Worm (Caenorhabditis elegans) whole organism, L2 larva: ENCODE measurements around the gene bigr-1.

ENCODE experiments used
- C34F6.9 ChIP-seq: fragments of 150-350 bp; optimal IDR thresholded peaks from 2 replicates; lab custom pipeline; 2014; ENCODE audit warnings: missing biosample characterization, missing genetic modification characterization
- F13H6.1 ChIP-seq: sonication (generic microtip); optimal IDR thresholded peaks from 2 replicates; lab custom pipeline; 2016; ENCODE audit warnings: missing genetic modification characterization, missing compliant biosample characterization
- R02D3.7 ChIP-seq: fragments of 150-350 bp; optimal IDR thresholded peaks from 2 replicates; lab custom pipeline; 2014; ENCODE audit warnings: missing biosample characterization, missing genetic modification characterization
- ZK546.5 ChIP-seq: sonication (generic microtip); optimal IDR thresholded peaks from 2 replicates; lab custom pipeline; 2017; ENCODE audit warnings: missing biosample characterization, missing genetic modification characterization
- alr-1 ChIP-seq: fragments of 150-350 bp; optimal IDR thresholded peaks from 2 replicates; lab custom pipeline; 2014; ENCODE audit warnings: missing biosample characterization, missing genetic modification characterization
- aly-2 ChIP-seq: fragments of 150-350 bp; optimal IDR thresholded peaks from 2 replicates; lab custom pipeline; 2014; ENCODE audit warnings: missing biosample characterization, missing genetic modification characterization
- ama-1 ChIP-seq: fragments of 150-350 bp; optimal IDR thresholded peaks from 2 replicates; lab custom pipeline; 2018; ENCODE audit warnings: inconsistent platforms
- blmp-1 ChIP-seq: sonication (generic microtip); optimal IDR thresholded peaks from 2 replicates; lab custom pipeline; 2017; ENCODE audit warnings: missing genetic modification characterization, mild to moderate bottlenecking, missing compliant biosample characterization, antibody characterized with exemption, moderate library complexity; ENCODE audit not compliant: insufficient read depth
- ceh-16 ChIP-seq: fragments of 150-350 bp; optimal IDR thresholded peaks from 2 replicates; lab custom pipeline; 2014; ENCODE audit warnings: missing biosample characterization, missing genetic modification characterization
- ceh-82 ChIP-seq: fragments of 150-350 bp; optimal IDR thresholded peaks from 2 replicates; lab custom pipeline; 2014; ENCODE audit warnings: missing biosample characterization, missing genetic modification characterization
- crh-2 ChIP-seq: sonication (generic microtip); optimal IDR thresholded peaks from 2 replicates; lab custom pipeline; 2017; ENCODE audit warnings: missing biosample characterization, missing genetic modification characterization
- dmd-4 ChIP-seq: sonication (generic microtip); optimal IDR thresholded peaks from 2 replicates; lab custom pipeline; 2017; ENCODE audit warnings: missing biosample characterization, missing genetic modification characterization
- egl-27 ChIP-seq: sonication (generic microtip); optimal IDR thresholded peaks from 3 replicates; lab custom pipeline; 2017; ENCODE audit warnings: missing biosample characterization, missing genetic modification reagents, missing genetic modification characterization
- elt-1 ChIP-seq: fragments of 150-350 bp; optimal IDR thresholded peaks from 2 replicates; lab custom pipeline; 2014; ENCODE audit warnings: missing biosample characterization, missing genetic modification characterization
- fos-1 ChIP-seq: fragments of 150-350 bp; optimal IDR thresholded peaks from 2 replicates; lab custom pipeline; 2014; ENCODE audit warnings: missing biosample characterization, missing genetic modification characterization
- gmeb-1 ChIP-seq: fragments of 150-350 bp; optimal IDR thresholded peaks from 2 replicates; lab custom pipeline; 2014; ENCODE audit warnings: missing biosample characterization, missing genetic modification characterization
- lin-11 ChIP-seq: fragments of 150-350 bp; sonication (generic microtip); optimal IDR thresholded peaks from 2 replicates; lab custom pipeline; 2014; ENCODE audit warnings: missing biosample characterization, missing genetic modification characterization, inconsistent platforms, mixed read lengths
- lin-13 ChIP-seq: fragments of 150-350 bp; optimal IDR thresholded peaks from 2 replicates; lab custom pipeline; 2014; ENCODE audit warnings: missing biosample characterization, missing genetic modification reagents, missing genetic modification characterization
- lin-39 ChIP-seq: fragments of 150-350 bp; optimal IDR thresholded peaks from 2 replicates; lab custom pipeline; 2014; ENCODE audit warnings: missing biosample characterization, missing genetic modification reagents, missing genetic modification characterization
- lsy-2 ChIP-seq, 2 experiments: fragments of 150-350 bp in 1 of 2; sonication (generic microtip) in 1 of 2; optimal IDR thresholded peaks; 2 replicates each; lab custom pipeline; 2014 to 2017; ENCODE audit warnings: missing biosample characterization in 2 of 2, missing genetic modification characterization in 2 of 2
- mab-5 ChIP-seq: fragments of 150-350 bp; optimal IDR thresholded peaks from 2 replicates; lab custom pipeline; 2014; ENCODE audit warnings: missing biosample characterization, missing genetic modification characterization
- mbf-1 ChIP-seq: sonication (generic microtip); optimal IDR thresholded peaks from 2 replicates; lab custom pipeline; 2017; ENCODE audit warnings: missing biosample characterization, missing genetic modification characterization
- mdl-1 ChIP-seq, 2 experiments: fragments of 150-350 bp in 1 of 2; sonication (generic microtip) in 1 of 2; optimal IDR thresholded peaks; 2 replicates each; lab custom pipeline; 2017; ENCODE audit warnings: missing biosample characterization in 2 of 2, missing genetic modification characterization in 2 of 2
- nhr-10 ChIP-seq: sonication (generic microtip); optimal IDR thresholded peaks from 2 replicates; lab custom pipeline; 2017; ENCODE audit warnings: missing biosample characterization, missing genetic modification characterization
- nhr-11 ChIP-seq: fragments of 150-350 bp; optimal IDR thresholded peaks from 2 replicates; lab custom pipeline; 2014; ENCODE audit warnings: missing biosample characterization, missing genetic modification characterization
- nhr-12 ChIP-seq: fragments of 150-350 bp; optimal IDR thresholded peaks from 2 replicates; lab custom pipeline; 2014; ENCODE audit warnings: missing biosample characterization, missing genetic modification characterization
- nhr-21 ChIP-seq: fragments of 150-350 bp; optimal IDR thresholded peaks from 2 replicates; lab custom pipeline; 2014; ENCODE audit warnings: missing biosample characterization, missing genetic modification characterization
- nhr-237 ChIP-seq: fragments of 150-350 bp; optimal IDR thresholded peaks from 2 replicates; lab custom pipeline; 2014; ENCODE audit warnings: missing biosample characterization, missing genetic modification characterization
- nhr-25 ChIP-seq: fragments of 150-350 bp; sonication (generic microtip); optimal IDR thresholded peaks from 3 replicates; lab custom pipeline; 2014; ENCODE audit warnings: missing biosample characterization, missing genetic modification characterization
- nhr-6 ChIP-seq: fragments of 150-350 bp; optimal IDR thresholded peaks from 2 replicates; lab custom pipeline; 2014; ENCODE audit warnings: missing biosample characterization, missing genetic modification characterization
- nhr-77 ChIP-seq: fragments of 150-350 bp; optimal IDR thresholded peaks from 2 replicates; lab custom pipeline; 2014; ENCODE audit warnings: missing biosample characterization, missing genetic modification characterization
- sem-4 ChIP-seq: fragments of 150-350 bp; optimal IDR thresholded peaks from 2 replicates; lab custom pipeline; 2014; ENCODE audit warnings: missing biosample characterization, missing genetic modification reagents, missing genetic modification characterization
- skn-1 ChIP-seq: sonication (generic microtip); optimal IDR thresholded peaks from 2 replicates; lab custom pipeline; 2017; ENCODE audit warnings: missing biosample characterization, missing genetic modification characterization
- sma-3 ChIP-seq: sonication (generic microtip); optimal IDR thresholded peaks from 2 replicates; lab custom pipeline; 2016; ENCODE audit warnings: missing genetic modification reagents, missing genetic modification characterization, missing compliant biosample characterization
- sma-9 ChIP-seq, 2 experiments: fragments of 150-350 bp in 1 of 2; sonication (generic microtip) in 1 of 2; optimal IDR thresholded peaks; 2 replicates each; lab custom pipeline; 2014 to 2016; ENCODE audit warnings: missing genetic modification characterization in 2 of 2, mild to moderate bottlenecking in 1 of 2, missing biosample characterization in 1 of 2, missing compliant biosample characterization in 1 of 2, missing genetic modification reagents in 1 of 2, moderate library complexity in 1 of 2
- snpc-4 ChIP-seq: fragments of 150-350 bp; optimal IDR thresholded peaks from 2 replicates; lab custom pipeline; 2014; ENCODE audit warnings: missing biosample characterization, missing genetic modification characterization
- unc-39 ChIP-seq: fragments of 150-350 bp; optimal IDR thresholded peaks from 2 replicates; lab custom pipeline; 2014; ENCODE audit warnings: missing biosample characterization, missing genetic modification characterization
- unc-55 ChIP-seq: fragments of 150-350 bp; sonication (generic microtip); optimal IDR thresholded peaks from 3 replicates; lab custom pipeline; 2014; ENCODE audit warnings: missing biosample characterization, missing genetic modification reagents, missing genetic modification characterization
- unc-62 ChIP-seq: fragments of 150-350 bp; optimal IDR thresholded peaks from 2 replicates; lab custom pipeline; 2014; ENCODE audit warnings: missing biosample characterization, missing genetic modification reagents, missing genetic modification characterization
- zag-1 ChIP-seq: fragments of 150-350 bp; optimal IDR thresholded peaks from 2 replicates; lab custom pipeline; 2014; ENCODE audit warnings: missing biosample characterization, missing genetic modification characterization
- ztf-1 ChIP-seq: fragments of 200-800 bp; sonication (Bioruptor generic); conservative IDR thresholded peaks from 2 replicates; pipeline ENCODE4 v1.3.6; 2022; ENCODE audit warnings: missing genetic modification characterization, missing compliant biosample characterization
- ztf-4 ChIP-seq: fragments of 150-350 bp; optimal IDR thresholded peaks from 2 replicates; lab custom pipeline; 2014; ENCODE audit warnings: missing biosample characterization, missing genetic modification characterization

bigr-1 gene

ce11 chrII:11153080-11153479 lies 28.4 kb upstream of the bigr-1 start:
- peak; percentile 33 for TF ChIP-seq sma-9 (GFP tag; optimal IDR thresholded peaks at IDR 0.05; lab: Kevin White, UChicago)
- TF ChIP-seq sma-9 (tag; optimal IDR thresholded peaks at IDR 0.05; lab: Kevin White, UChicago) = no peak
- TF ChIP-seq fos-1 (tag; lab: Kevin White, UChicago) = peak; percentile 55
- TF ChIP-seq R02D3.7 (tag; lab: Kevin White, UChicago) = no peak
- no peak for TF ChIP-seq lin-13 (GFP tag; lab: Kevin White, UChicago)

ce11 chrII:11153800-11154199 lies 27.7 kb upstream of the bigr-1 start:
- TF ChIP-seq nhr-10 (tag; lab: Kevin White, UChicago) (no peak), mdl-1 (tag; optimal IDR thresholded peaks at IDR 0.05; lab: Kevin White, UChicago) (no peak), elt-1 (tag; lab: Kevin White, UChicago) (no peak), fos-1 (tag; lab: Kevin White, UChicago) (peak; percentile 68), lin-13 (GFP tag; lab: Kevin White, UChicago) (no peak), lin-39 (no peak), ceh-82 (tag; lab: Kevin White, UChicago) (no peak), sma-9 (GFP tag; optimal IDR thresholded peaks at IDR 0.05; lab: Kevin White, UChicago) (no peak), sma-9 (tag; optimal IDR thresholded peaks at IDR 0.05; lab: Kevin White, UChicago) (no peak), sma-3 (GFP tag; lab: Kevin White, UChicago) (no peak), blmp-1 (tag; lab: Kevin White, UChicago) (peak; percentile 13)

- TF ChIP-seq crh-2 (tag; lab: Kevin White, UChicago) (peak; percentile 14), gmeb-1 (tag; lab: Kevin White, UChicago) (no peak)
Measured at ce11 chrII:11154957-11155356, 26.5 kb upstream of the bigr-1 start.

ce11 chrII:11155400-11155799 lies 26.1 kb upstream of the bigr-1 start:
- TF ChIP-seq fos-1 (tag; lab: Kevin White, UChicago) (peak; percentile 8), nhr-21 (no peak)

ce11 chrII:11156160-11156559 lies 25.3 kb upstream of the bigr-1 start:
- no peak for TF ChIP-seq blmp-1 (tag; lab: Kevin White, UChicago)
- no peak for TF ChIP-seq nhr-11 (tag; lab: Kevin White, UChicago)
- no peak for TF ChIP-seq nhr-21
- TF ChIP-seq unc-55 = no peak
- TF ChIP-seq nhr-12 (tag; lab: Kevin White, UChicago) = no peak
- no peak for TF ChIP-seq mdl-1 (tag; optimal IDR thresholded peaks at IDR 0.05; lab: Kevin White, UChicago)
- no peak for TF ChIP-seq fos-1 (tag; lab: Kevin White, UChicago)
- TF ChIP-seq crh-2 (tag; lab: Kevin White, UChicago) = peak; percentile 9

DNA sequence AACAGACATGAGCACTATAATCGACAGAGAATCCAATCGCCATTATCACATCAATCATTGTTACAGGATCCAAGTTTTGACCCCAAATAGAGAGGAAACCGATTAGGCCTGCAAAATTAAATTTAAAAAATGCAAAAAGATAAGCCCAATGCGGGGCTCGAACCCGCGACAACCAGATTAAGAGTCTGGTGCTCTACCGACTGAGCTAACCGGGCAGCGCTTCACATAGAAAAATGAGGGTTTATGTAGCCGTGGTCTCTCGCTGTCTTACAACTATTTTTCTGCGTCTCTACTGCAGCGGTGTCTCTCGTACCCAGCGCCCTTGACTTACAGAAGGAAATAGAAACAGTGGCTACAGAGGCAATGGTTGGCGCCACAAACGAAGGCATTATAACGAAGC lies 23.8 kb upstream of the bigr-1 start:
- no peak for TF ChIP-seq nhr-237 (tag; lab: Kevin White, UChicago)
- peak; percentile 28 for TF ChIP-seq C34F6.9 (tag; lab: Kevin White, UChicago)
- TF ChIP-seq R02D3.7 (tag; lab: Kevin White, UChicago) = no peak
- no peak for TF ChIP-seq mab-5 (tag; lab: Kevin White, UChicago)
- TF ChIP-seq zag-1 (tag; lab: Kevin White, UChicago) = no peak
- peak; percentile 58 for TF ChIP-seq snpc-4
- TF ChIP-seq mbf-1 (tag; lab: Kevin White, UChicago) = no peak
- no peak for TF ChIP-seq egl-27 (tag; lab: Kevin White, UChicago)
- TF ChIP-seq ztf-4 (tag; lab: Kevin White, UChicago) = no peak
- TF ChIP-seq lin-11 (tag; lab: Kevin White, UChicago) = peak; percentile 45
- no peak for TF ChIP-seq unc-39 (tag; lab: Kevin White, UChicago)
- no peak for TF ChIP-seq nhr-77
- TF ChIP-seq F13H6.1 (tag; lab: Kevin White, UChicago) = no peak
- TF ChIP-seq nhr-6 (tag; lab: Kevin White, UChicago) = no peak
- no peak for TF ChIP-seq sem-4 (tag; lab: Kevin White, UChicago)
- peak; percentile 27 for TF ChIP-seq unc-55
- peak; percentile 45 to 49 for TF ChIP-seq lsy-2 (tag; optimal IDR thresholded peaks at IDR 0.05; lab: Kevin White, UChicago)
- TF ChIP-seq unc-62 (GFP tag; lab: Kevin White, UChicago) = no peak
- no peak for TF ChIP-seq nhr-10 (tag; lab: Kevin White, UChicago)
- TF ChIP-seq nhr-21 = peak; percentile 8
- no peak for TF ChIP-seq alr-1 (tag; lab: Kevin White, UChicago)
- no peak for TF ChIP-seq ceh-16
- TF ChIP-seq dmd-4 (tag; lab: Kevin White, UChicago) = no peak
- no peak for TF ChIP-seq ZK546.5
- no peak for TF ChIP-seq lin-39
- no peak for TF ChIP-seq skn-1
- no peak for TF ChIP-seq aly-2 (tag; lab: Kevin White, UChicago)
- TF ChIP-seq nhr-25 = peak; percentile 28
- TF ChIP-seq ztf-1 = no peak
- TF ChIP-seq elt-1 (tag; lab: Kevin White, UChicago) = no peak
- TF ChIP-seq crh-2 (tag; lab: Kevin White, UChicago) = peak; percentile 31
- peak; percentile 45 for TF ChIP-seq sma-3 (GFP tag; lab: Kevin White, UChicago)
- TF ChIP-seq ceh-82 (tag; lab: Kevin White, UChicago) = no peak
- no peak for TF ChIP-seq ama-1 (lab: Kevin White, UChicago)
